Worm (Caenorhabditis elegans) whole organism, young adult: ENCODE results near the gene serp-1.2.

Experiments used
- B0261.1 ChIP-seq: sonication (generic microtip); optimal IDR thresholded peaks from 2 replicates; lab custom pipeline; 2016; ENCODE audit warnings: mild to moderate bottlenecking, missing genetic modification characterization, moderate library complexity, missing compliant biosample characterization
- C17E4.6 ChIP-seq: fragments of 200-800 bp; sonication (Bioruptor generic); IDR thresholded peaks from 2 replicates; pipeline ENCODE4 v1.3.6; 2022; ENCODE audit warnings: missing genetic modification reagents, missing genetic modification characterization, missing compliant biosample characterization
- F39B2.1 ChIP-seq: fragments of 200-800 bp; sonication (Bioruptor generic); IDR thresholded peaks from 2 replicates; pipeline ENCODE4 v1.3.6; 2022; ENCODE audit warnings: missing genetic modification reagents, missing genetic modification characterization, missing compliant biosample characterization
- ama-1 ChIP-seq, 3 experiments: fragments of 150-350 bp in 1 of 3; sonication (generic microtip) in 2 of 3; optimal IDR thresholded peaks; 2 replicates each; lab custom pipeline; 2014 to 2018; ENCODE audit warnings: missing biosample characterization in 2 of 3, missing genetic modification characterization in 2 of 3, missing genetic modification reagents in 2 of 3
- aptf-2 ChIP-seq: fragments of 200-800 bp; sonication (Bioruptor generic); conservative IDR thresholded peaks from 2 replicates; pipeline ENCODE4 v1.3.6; 2022; ENCODE audit warnings: missing genetic modification reagents, missing genetic modification characterization, missing compliant biosample characterization
- ceh-27 ChIP-seq: fragments of 200-800 bp; sonication (Bioruptor generic); optimal IDR thresholded peaks from 2 replicates; lab custom pipeline; 2018; ENCODE audit warnings: mild to moderate bottlenecking, missing genetic modification characterization, moderate library complexity, missing compliant biosample characterization
- ceh-79 ChIP-seq: sonication (generic microtip); optimal IDR thresholded peaks from 2 replicates; lab custom pipeline; 2017; ENCODE audit warnings: mild to moderate bottlenecking, missing genetic modification characterization, missing compliant biosample characterization
- dox-1 ChIP-seq: fragments of 200-800 bp; sonication (Bioruptor generic); IDR thresholded peaks from 2 replicates; pipeline ENCODE4 v1.3.6; 2022; ENCODE audit warnings: missing genetic modification reagents, missing genetic modification characterization, missing compliant biosample characterization
- ekl-4 ChIP-seq: fragments of 200-800 bp; sonication (Bioruptor generic); IDR thresholded peaks from 2 replicates; pipeline ENCODE4 v1.3.6; 2022; ENCODE audit warnings: missing genetic modification reagents, missing genetic modification characterization, missing compliant biosample characterization
- hlh-12 ChIP-seq: sonication (generic microtip); optimal IDR thresholded peaks from 2 replicates; lab custom pipeline; 2016; ENCODE audit warnings: missing genetic modification characterization, missing compliant biosample characterization
- lag-1 ChIP-seq: fragments of 200-800 bp; sonication (Bioruptor generic); IDR thresholded peaks from 2 replicates; pipeline ENCODE4 v1.3.6; 2022; ENCODE audit warnings: missing genetic modification reagents, missing genetic modification characterization, missing compliant biosample characterization
- nfya-2 ChIP-seq: fragments of 200-800 bp; sonication (Bioruptor generic); IDR thresholded peaks from 2 replicates; pipeline ENCODE4 v1.3.6; 2022; ENCODE audit warnings: missing genetic modification reagents, missing genetic modification characterization, missing compliant biosample characterization
- snpc-1.1 ChIP-seq: sonication (generic microtip); optimal IDR thresholded peaks from 2 replicates; lab custom pipeline; 2017; ENCODE audit warnings: missing genetic modification characterization, mild to moderate bottlenecking, missing compliant biosample characterization, antibody characterized with exemption, moderate library complexity, missing genotype, missing genetic modification reagents; ENCODE audit not compliant: insufficient read depth
- unc-130 ChIP-seq: sonication (generic microtip); optimal IDR thresholded peaks from 2 replicates; lab custom pipeline; 2016; ENCODE audit warnings: missing genetic modification reagents, missing genetic modification characterization, missing compliant biosample characterization

ce11 chrIV:8183313-8183712 is 42.2 kb upstream of the serp-1.2 start:
- TF ChIP-seq ekl-4 (GFP tag; lab: Robert Waterston, UW) (no peak), C17E4.6 (GFP tag; lab: Robert Waterston, UW) (no peak), B0261.1 (tag; lab: Kevin White, UChicago) (no peak), nfya-2 (GFP tag; lab: Robert Waterston, UW) (no peak), ceh-79 (no peak), hlh-12 (no peak), dox-1 (GFP tag; lab: Robert Waterston, UW) (no peak), lag-1 (GFP tag; lab: Robert Waterston, UW) (no peak), aptf-2 (GFP tag; lab: Robert Waterston, UW) (no peak), ceh-27 (GFP tag; lab: Kevin White, UChicago) (no peak), ama-1 (optimal IDR thresholded peaks at IDR 0.05; lab: Kevin White, UChicago) (no peak), ama-1 (GFP tag; optimal IDR thresholded peaks at IDR 0.05; lab: Kevin White, UChicago) (no peak), F39B2.1 (GFP tag; lab: Robert Waterston, UW) (no peak), unc-130 (GFP tag; lab: Kevin White, UChicago) (no peak), snpc-1.1 (tag; lab: Kevin White, UChicago) (no peak)
